Fruit fly (Drosophila melanogaster): Measurements from ENCODE around the gene CG9586.

DNA sequence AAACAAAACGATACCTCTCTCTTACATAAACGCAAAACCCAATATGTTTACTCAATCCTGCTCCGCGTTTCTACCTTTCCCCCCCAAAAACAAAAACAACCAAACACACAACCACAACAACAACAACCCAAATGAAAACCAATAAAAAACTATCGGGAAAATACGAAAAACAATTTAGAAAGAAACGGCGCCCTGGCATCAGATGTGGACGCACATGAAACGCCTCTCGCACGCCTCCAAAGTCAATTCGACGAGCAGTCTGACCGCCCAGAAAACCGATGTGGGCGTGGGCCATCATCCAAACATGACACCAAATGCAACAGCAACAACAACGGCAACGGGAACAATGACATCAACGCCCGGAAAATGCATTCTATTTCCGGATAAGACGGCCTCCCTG lies 31.4 kb downstream of the CG9586 start:
- TF ChIP-seq psq (GFP tag; optimal IDR thresholded peaks at IDR 0.05) (no peak), OdsH (GFP tag; optimal IDR thresholded peaks at IDR 0.05) (no peak), lola (GFP tag; optimal IDR thresholded peaks at IDR 0.05) (no peak), CrebA (GFP tag; optimal IDR thresholded peaks at IDR 0.05; ENCODE audit: borderline replicate concordance) (no peak), Dfd (GFP tag; optimal IDR thresholded peaks at IDR 0.05) (no peak)
